Fruit fly (Drosophila melanogaster): Measurements from ENCODE around the gene CG6769.
A peak's percentile ranks its signal among the peaks of the same experiment; 100 is the strongest.

The CG6769 gene

DNA sequence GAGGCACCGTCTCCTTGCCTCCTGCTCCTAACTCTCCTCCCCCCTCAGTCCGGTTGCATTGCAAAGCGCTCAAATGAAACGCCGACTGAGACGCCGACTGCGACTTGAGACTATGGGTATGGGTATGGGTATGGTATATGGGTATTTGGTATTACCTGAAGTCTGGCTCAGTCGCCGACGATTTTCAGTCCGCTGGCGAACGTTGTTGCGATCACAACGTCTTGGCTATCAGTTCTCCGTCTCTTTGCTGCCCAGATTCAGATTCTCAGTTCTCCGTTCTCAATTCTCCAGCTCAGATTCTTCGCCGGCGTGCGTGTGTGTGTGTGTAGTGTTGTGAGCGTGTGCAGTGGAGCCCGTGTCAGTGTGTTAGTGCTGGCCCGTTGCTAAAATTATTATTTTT is 30.2 kb upstream of the CG6769 start, which contains the start of gene CG6398:
Gene CG6398 (plus strand): TSS at position 185 of the 400 bp plus-strand sequence.
- TF ChIP-seq usp (GFP tag; optimal IDR thresholded peaks at IDR 0.05) (no peak), psq (optimal IDR thresholded peaks at IDR 0.05) (no peak), pan (optimal IDR thresholded peaks at IDR 0.05) (no peak), CG8478 (optimal IDR thresholded peaks at IDR 0.05) (no peak), EcR (GFP tag; optimal IDR thresholded peaks at IDR 0.05) (no peak), Dll (optimal IDR thresholded peaks at IDR 0.05) (no peak)

DNA sequence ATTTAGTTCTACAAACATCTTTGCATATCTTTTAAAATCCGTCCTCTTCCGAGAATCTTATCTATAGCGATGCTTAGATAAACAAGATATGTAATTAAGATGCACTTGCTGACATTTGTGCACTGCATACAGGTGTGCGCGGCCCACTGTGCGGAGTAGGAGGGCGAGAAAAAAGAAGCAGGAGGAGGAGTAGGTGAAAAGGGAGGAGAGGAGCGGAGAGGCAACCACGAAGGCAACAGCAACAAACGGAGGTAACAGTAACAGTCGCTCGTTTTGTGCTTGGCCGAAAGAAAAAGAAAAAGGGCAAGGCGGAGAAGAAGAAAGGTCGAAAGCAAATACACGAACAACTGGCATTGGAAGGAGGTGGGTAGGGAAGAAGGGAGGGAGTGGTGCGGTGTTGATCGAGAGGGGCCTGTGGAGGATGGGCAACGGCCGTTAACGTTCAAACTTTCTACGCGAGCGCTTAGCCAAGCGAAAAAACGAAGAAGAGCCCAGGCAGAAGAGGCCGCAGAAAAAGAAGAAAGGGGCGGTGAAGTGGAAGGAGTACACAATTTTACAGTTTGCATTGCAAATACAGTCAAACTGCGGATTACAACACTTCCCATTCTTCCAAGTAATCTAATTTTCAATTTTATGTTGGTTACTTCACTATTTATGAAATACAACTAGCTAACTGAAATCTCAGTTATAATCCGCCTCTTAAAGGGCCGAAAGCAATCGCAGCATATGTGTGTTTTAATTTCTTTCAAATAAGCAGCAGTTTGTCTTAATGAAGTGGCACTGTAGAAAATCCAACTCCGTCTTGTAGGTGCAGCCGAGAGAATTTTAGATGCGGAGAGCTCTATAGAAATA is 28.4 kb upstream of the CG6769 start:
- TF ChIP-seq CG8478 (optimal IDR thresholded peaks at IDR 0.05) (no peak), usp (GFP tag; optimal IDR thresholded peaks at IDR 0.05) (no peak), pan (optimal IDR thresholded peaks at IDR 0.05) (no peak), Dll (optimal IDR thresholded peaks at IDR 0.05) (no peak)

DNA sequence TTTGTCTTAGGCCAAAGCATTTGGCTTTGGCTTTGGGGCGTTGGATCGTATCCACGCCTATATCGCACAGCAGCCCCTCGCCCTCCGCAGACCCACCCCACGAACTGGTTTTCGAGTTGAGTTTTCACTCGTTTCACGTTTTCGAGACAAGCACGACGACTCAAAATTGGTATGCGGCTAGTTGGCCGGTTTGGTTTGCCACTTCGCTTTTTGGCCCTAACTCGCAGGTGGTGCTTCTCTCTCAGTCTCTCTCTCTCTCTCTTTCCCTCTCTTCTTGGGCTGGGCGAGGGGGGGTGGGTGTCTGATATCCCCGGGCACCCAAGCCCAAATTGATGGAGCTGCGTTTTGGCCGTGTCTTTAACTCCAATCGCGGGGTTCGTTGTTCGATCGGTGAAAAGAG is 26.8 kb upstream of the CG6769 start:
- TF ChIP-seq EcR (GFP tag; optimal IDR thresholded peaks at IDR 0.05), result peak in 1 of 2 experiments; percentile 5
- TF ChIP-seq psq (optimal IDR thresholded peaks at IDR 0.05), result no peak
- TF ChIP-seq CG8478 (optimal IDR thresholded peaks at IDR 0.05), result no peak

DNA sequence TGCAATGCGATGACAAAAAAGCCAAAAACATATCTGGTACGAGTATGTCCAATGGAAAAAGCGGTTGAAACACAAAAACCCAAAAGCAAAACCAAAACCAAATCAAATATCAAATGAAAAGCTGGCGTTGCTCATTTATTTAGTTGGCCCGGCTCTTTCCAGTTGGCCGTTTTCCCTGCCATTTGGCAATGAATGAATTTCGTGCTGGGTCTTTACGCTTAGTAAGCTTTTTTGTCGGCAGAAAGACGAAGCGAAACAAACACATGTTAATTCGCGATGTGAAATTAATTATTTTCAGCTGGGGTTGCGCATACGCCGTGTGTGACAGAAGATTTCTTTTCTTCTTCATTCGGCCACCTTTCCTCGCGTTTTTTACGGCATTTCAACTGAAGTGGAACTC is 26.0 kb upstream of the CG6769 start:
- no peak for TF ChIP-seq CG8478 (optimal IDR thresholded peaks at IDR 0.05)
- no peak for TF ChIP-seq pan (optimal IDR thresholded peaks at IDR 0.05)
- TF ChIP-seq psq (optimal IDR thresholded peaks at IDR 0.05), result no peak
- TF ChIP-seq EcR (GFP tag; optimal IDR thresholded peaks at IDR 0.05), result no peak
- TF ChIP-seq Dll (optimal IDR thresholded peaks at IDR 0.05), result no peak
- TF ChIP-seq usp (GFP tag; optimal IDR thresholded peaks at IDR 0.05), result no peak

DNA sequence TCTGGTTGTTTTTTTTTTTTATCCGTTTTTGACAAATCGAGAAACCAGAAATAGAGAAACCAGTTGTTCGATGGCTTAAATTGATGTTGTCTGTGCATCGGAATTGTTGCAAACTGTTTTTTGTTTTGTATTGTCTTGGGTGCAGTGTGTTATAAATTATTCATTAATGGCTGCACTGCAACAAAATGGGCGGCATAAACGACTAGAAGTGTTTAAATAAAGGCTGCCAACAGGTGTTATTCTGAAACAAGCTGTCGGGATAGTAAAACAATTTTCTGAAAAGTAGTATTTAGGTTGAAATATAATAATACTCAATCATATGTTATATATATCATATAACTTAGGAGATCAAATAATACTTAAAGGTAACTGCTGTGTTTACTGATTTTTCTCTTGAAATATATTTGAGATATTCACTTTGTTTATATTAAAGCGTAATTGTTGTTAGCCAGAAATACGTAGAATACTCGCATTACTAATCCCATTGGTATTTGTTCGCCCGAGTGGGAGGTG is 24.3 kb upstream of the CG6769 start:
- no peak for TF ChIP-seq psq (optimal IDR thresholded peaks at IDR 0.05)

DNA sequence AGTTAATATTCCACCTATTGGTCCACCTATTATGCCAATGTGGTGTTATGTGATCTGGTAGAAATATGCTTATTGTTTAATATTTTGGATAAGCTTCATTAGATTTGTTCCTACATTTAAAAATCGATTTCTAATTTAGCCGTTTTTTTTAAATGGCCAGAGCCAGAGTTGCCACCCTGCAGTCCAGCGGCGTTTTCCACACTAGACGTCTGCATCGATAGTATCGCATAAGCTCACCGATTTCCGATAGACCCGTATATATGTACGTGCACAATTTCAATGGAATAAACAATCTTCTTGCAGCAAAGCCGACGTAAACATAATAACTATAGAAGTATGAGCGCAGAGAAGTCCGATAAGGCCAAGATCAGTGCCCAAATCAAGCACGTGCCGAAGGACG is 18.9 kb upstream of the CG6769 start, which contains the start of gene Taf9:
Gene Taf9 (plus strand): TSS at position 239 of the 400 bp plus-strand sequence.
- TF ChIP-seq CG8478 (optimal IDR thresholded peaks at IDR 0.05), result no peak
- no peak for TF ChIP-seq usp (GFP tag; optimal IDR thresholded peaks at IDR 0.05)
- TF ChIP-seq psq (optimal IDR thresholded peaks at IDR 0.05), result no peak
- no peak for TF ChIP-seq EcR (GFP tag; optimal IDR thresholded peaks at IDR 0.05)
- no peak for TF ChIP-seq pan (optimal IDR thresholded peaks at IDR 0.05)
- no peak for TF ChIP-seq Dll (optimal IDR thresholded peaks at IDR 0.05)

DNA sequence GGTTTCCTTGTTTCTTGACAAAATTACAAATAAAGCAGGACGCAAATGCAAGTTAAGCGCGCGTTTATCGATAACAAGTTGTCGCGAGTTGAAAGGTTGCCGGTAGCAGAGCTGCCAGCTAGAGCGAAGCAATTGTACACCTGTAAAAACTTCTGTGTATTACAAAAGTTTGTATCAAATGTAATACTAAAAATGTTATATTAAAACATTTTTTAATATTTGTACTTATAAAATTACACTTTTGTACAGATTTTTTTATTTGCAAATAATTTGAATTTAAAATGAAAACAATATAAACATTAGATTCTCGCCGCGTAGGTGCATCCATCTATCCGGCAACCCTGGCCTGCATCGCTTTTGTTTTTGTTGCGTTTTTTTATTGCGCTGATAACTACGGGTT is 16.2 kb upstream of the CG6769 start, which contains the start of the genes CG8142 and Ucp4A:
Gene CG8142 (minus strand): TSS at position 82 of the 400 bp plus-strand sequence.
Gene Ucp4A (plus strand): TSS at position 327 of the 400 bp plus-strand sequence.
- no peak for TF ChIP-seq usp (GFP tag; optimal IDR thresholded peaks at IDR 0.05)

DNA sequence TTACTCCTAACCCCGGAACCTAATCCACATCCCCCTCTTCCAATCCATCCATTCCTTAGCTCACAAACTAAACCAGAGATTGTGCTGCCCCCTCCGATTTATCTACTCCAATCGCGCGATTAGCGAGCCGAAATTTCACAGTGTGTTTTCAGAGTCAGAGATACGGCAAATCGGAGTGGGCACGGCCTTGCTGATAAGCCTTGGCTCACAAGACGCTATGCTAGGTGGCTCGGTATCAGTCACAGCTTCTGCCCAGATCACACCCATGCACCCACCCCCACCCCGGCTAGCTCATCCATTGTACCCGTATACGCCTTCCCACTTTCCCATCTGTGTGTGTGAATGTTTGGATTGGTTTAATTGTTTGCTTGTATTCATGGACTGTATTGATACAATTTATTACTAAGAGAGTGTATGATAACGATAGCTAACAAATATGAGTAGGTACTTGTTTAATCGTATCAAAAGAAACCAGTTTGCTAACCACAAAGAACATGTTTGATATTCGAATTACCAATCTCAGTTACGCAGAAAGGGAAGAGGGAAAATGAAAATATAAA is 14.9 kb upstream of the CG6769 start:
- no peak for TF ChIP-seq pan (optimal IDR thresholded peaks at IDR 0.05)
- TF ChIP-seq CG8478 (optimal IDR thresholded peaks at IDR 0.05), result no peak
- no peak for TF ChIP-seq Dll (optimal IDR thresholded peaks at IDR 0.05)
- no peak for TF ChIP-seq EcR (GFP tag; optimal IDR thresholded peaks at IDR 0.05)
- TF ChIP-seq psq (optimal IDR thresholded peaks at IDR 0.05), result no peak
- no peak for TF ChIP-seq usp (GFP tag; optimal IDR thresholded peaks at IDR 0.05)

DNA sequence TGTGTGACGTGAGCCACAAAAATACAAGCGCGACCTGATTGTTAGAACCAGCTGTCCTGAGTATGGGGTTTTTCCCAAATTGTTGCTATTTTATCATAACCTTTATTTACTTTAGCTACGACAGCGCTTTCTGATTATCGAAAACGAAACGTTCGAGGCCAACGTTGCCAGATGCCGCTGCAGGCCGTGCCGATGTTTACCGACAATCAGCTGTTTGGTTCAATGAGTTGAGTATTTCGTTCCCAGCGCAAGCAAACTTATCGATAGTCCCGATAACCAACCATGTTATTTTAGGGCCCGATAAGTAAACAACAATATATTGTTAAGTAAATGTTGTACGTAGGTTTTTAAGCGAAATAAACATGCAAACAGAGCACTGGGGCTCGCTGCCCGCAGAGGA is 10.6 kb upstream of the CG6769 start, which contains the start of the genes CG15814 and Spt7:
Gene CG15814 (minus strand): TSS at position 164 of the 400 bp plus-strand sequence.
Gene Spt7 (plus strand): TSS at position 282 of the 400 bp plus-strand sequence.
- TF ChIP-seq CG8478 (optimal IDR thresholded peaks at IDR 0.05), result no peak
- TF ChIP-seq Dll (optimal IDR thresholded peaks at IDR 0.05), result no peak
- no peak for TF ChIP-seq usp (GFP tag; optimal IDR thresholded peaks at IDR 0.05)
- no peak for TF ChIP-seq pan (optimal IDR thresholded peaks at IDR 0.05)
- no peak for TF ChIP-seq EcR (GFP tag; optimal IDR thresholded peaks at IDR 0.05)
- TF ChIP-seq psq (optimal IDR thresholded peaks at IDR 0.05), result no peak

DNA sequence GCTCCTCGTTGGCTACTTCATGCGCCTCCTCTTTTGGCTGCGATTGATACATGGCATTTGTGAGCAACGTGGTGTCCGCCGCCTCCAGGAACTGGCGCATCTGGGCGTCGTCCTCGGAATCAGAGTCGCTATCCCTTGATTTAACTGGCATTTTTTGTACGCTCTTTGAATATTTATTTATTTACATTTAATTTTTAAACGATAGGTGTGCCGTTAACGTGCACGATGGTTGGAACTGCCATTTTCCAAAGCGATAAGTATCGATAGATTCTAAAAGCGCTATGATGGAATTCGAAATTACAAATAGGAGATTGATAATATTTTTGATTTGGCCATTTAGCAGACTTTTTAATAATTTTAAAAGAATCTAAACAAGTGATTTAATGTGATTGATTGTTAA is 8.3 kb upstream of the CG6769 start, which contains the start of gene CG32554:
Gene CG32554 (minus strand): TSS at position 229 of the 400 bp plus-strand sequence.
- TF ChIP-seq pan (optimal IDR thresholded peaks at IDR 0.05) (no peak), EcR (GFP tag; optimal IDR thresholded peaks at IDR 0.05) (no peak), Dll (optimal IDR thresholded peaks at IDR 0.05) (no peak), CG8478 (optimal IDR thresholded peaks at IDR 0.05) (no peak), usp (GFP tag; optimal IDR thresholded peaks at IDR 0.05) (no peak), psq (optimal IDR thresholded peaks at IDR 0.05) (no peak)

DNA sequence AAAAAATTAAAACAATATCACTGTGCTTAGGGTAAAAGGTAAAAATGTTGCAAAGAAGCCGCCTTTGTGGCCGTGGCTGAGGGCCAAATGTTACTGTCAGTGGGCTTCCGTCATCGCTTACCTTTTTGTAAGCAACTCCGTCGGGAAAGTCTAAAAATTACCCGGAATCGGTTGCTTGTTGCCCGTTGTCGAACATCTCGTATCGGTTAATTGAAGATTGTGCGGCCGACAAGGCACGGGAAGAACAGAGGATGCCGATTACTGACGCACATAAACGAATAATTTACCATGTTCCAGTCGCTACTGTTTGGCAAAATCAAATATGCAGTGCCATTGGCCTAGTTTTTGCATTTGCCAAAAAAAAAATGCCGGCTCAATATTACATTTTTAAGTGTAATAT is 4.8 kb upstream of the CG6769 start, which contains the start of gene Mco4:
Gene Mco4 (minus strand): TSS at position 101 of the 400 bp plus-strand sequence.
- TF ChIP-seq usp (GFP tag; optimal IDR thresholded peaks at IDR 0.05), result no peak

DNA sequence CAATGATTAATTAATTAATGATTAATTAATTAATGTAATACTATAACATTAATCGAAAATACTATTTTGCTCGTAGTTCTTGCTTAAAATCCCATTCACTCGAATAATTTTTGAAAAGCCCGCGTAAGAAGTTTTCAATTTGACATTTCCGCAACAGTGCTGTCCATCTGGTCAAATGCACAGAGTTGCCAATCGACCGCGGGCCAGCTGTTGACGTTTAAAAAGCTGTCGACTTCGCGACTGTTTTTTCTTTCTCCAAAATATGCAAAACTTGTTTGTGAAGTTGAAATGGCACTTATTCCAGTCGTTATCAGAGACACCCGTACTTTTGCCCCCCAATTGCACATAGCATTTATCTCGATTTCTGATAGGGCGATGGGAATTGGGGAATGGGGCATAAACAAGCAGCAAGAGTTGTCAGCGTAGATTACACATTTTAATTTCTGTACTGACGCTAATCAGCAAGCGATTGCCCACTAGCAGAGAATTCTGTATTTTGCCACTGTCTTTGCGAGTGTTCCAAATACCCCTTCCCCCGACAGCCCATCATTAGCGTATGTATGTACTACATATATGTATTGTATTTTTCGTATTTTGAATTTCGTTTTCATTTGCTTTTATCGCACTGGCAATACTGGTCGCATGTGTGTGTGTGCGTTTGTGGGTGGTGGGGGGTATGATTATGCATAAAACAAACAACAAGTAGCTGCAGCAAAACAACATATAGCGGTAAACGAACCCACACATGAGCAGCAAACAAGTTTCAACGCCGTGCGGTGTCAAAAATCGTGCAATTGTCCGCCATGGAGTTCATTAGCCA is 4.1 kb upstream of the CG6769 start, which contains the start of gene Srx:
Gene Srx (plus strand): TSS at position 517 of the 820 bp plus-strand sequence.
- no peak for TF ChIP-seq usp (GFP tag; optimal IDR thresholded peaks at IDR 0.05)
- TF ChIP-seq pan (optimal IDR thresholded peaks at IDR 0.05), result no peak
- TF ChIP-seq Dll (optimal IDR thresholded peaks at IDR 0.05), result no peak
- no peak for TF ChIP-seq psq (optimal IDR thresholded peaks at IDR 0.05)
- no peak for TF ChIP-seq EcR (GFP tag; optimal IDR thresholded peaks at IDR 0.05)

All from whole organism.